Fruit fly (Drosophila melanogaster): ENCODE measurements around the gene CG7840.

Gene CG7840

dm6 chr2L:8289352-8290091 is 15.9 kb upstream of the CG7840 start (continued):
- peak; percentile 91 for TF ChIP-seq grn (GFP tag; optimal IDR thresholded peaks at IDR 0.05)
- no peak for TF ChIP-seq stc (GFP tag; IDR thresholded peaks at IDR 0.05)
- TF ChIP-seq CG18262 (tag; optimal IDR thresholded peaks at IDR 0.05), result peak; percentile 2
- no peak for TF ChIP-seq sr (GFP tag; IDR thresholded peaks at IDR 0.05)
- no peak for TF ChIP-seq CG8281 (tag; optimal IDR thresholded peaks at IDR 0.05)
- peak; percentile 8 for TF ChIP-seq Blimp-1 (GFP tag; optimal IDR thresholded peaks at IDR 0.05)
- TF ChIP-seq CG17829 (tag; optimal IDR thresholded peaks at IDR 0.05), result peak; percentile 12
- no peak for TF ChIP-seq kay (GFP tag; optimal IDR thresholded peaks at IDR 0.05)
- TF ChIP-seq CG4820 (GFP tag; optimal IDR thresholded peaks at IDR 0.05), result no peak
- no peak for TF ChIP-seq Asciz (GFP tag; optimal IDR thresholded peaks at IDR 0.05)
- TF ChIP-seq twi (tag; optimal IDR thresholded peaks at IDR 0.05), result peak; percentile 68
- no peak for TF ChIP-seq CG33213 (GFP tag; optimal IDR thresholded peaks at IDR 0.05)
- 0 out of 4 replicates have a peak, but pooled peaks have one; percentile 18 for TF ChIP-seq Dll (GFP tag; IDR thresholded peaks at IDR 0.05; ENCODE audit: partially characterized antibody)
- TF ChIP-seq jigr1 (GFP tag; IDR thresholded peaks at IDR 0.05), result no peak
- no peak for TF ChIP-seq Oaz (GFP tag; IDR thresholded peaks at IDR 0.05)
- TF ChIP-seq cg (GFP tag; optimal IDR thresholded peaks at IDR 0.05), result peak; percentile 43
- TF ChIP-seq CG9797 (GFP tag; optimal IDR thresholded peaks at IDR 0.05), result no peak
- TF ChIP-seq CG15601 (tag; optimal IDR thresholded peaks at IDR 0.05), result peak; percentile 9
- no peak for TF ChIP-seq Scr (GFP tag; IDR thresholded peaks at IDR 0.05; ENCODE audit: partially characterized antibody)
- no peak for TF ChIP-seq Mrtf (GFP tag; IDR thresholded peaks at IDR 0.05)
- peak; percentile 36 for TF ChIP-seq CG15479 (GFP tag; optimal IDR thresholded peaks at IDR 0.05)
- no peak for TF ChIP-seq Ets65A (GFP tag)
- TF ChIP-seq ci (GFP tag; IDR thresholded peaks at IDR 0.05), result 0 out of 3 replicates have a peak, but pooled peaks have one; percentile 37
- TF ChIP-seq ERR (GFP tag; optimal IDR thresholded peaks at IDR 0.05), result no peak
- 0 out of 3 replicates have a peak, but pooled peaks have one; percentile 4 for TF ChIP-seq otp (GFP tag; IDR thresholded peaks at IDR 0.05)
- TF ChIP-seq CG13775 (GFP tag; optimal IDR thresholded peaks at IDR 0.05), result no peak
- no peak for TF ChIP-seq cato (GFP tag; optimal IDR thresholded peaks at IDR 0.05; ENCODE audit: borderline replicate concordance)
- TF ChIP-seq Ssrp (tag; optimal IDR thresholded peaks at IDR 0.05), result no peak
- TF ChIP-seq fd64A (GFP tag; optimal IDR thresholded peaks at IDR 0.05), result peak; percentile 27
- TF ChIP-seq CG1603 (tag; optimal IDR thresholded peaks at IDR 0.05), result peak; percentile 14
- TF ChIP-seq CG33557 (GFP tag; optimal IDR thresholded peaks at IDR 0.05), result peak; percentile 73
- no peak for TF ChIP-seq CG14441 (GFP tag; IDR thresholded peaks at IDR 0.05)
- TF ChIP-seq CG9609 (GFP tag; optimal IDR thresholded peaks at IDR 0.05), result no peak
- TF ChIP-seq tll (GFP tag; optimal IDR thresholded peaks at IDR 0.05), result peak in 1 of 2 experiments; percentile 71
- no peak for TF ChIP-seq phol (tag; optimal IDR thresholded peaks at IDR 0.05)
- peak; percentile 59 for TF ChIP-seq ac (GFP tag; optimal IDR thresholded peaks at IDR 0.05)
- no peak for TF ChIP-seq E2f1 (GFP tag; IDR thresholded peaks at IDR 0.05)
- TF ChIP-seq mirr (GFP tag; optimal IDR thresholded peaks at IDR 0.05), result no peak
- TF ChIP-seq CG32532 (GFP tag; IDR thresholded peaks at IDR 0.05), result no peak
- 0 out of 2 replicates have a peak, but pooled peaks have one; percentile 17 for TF ChIP-seq chm (GFP tag; IDR thresholded peaks at IDR 0.05)
- peak; percentile 84 for TF ChIP-seq kni (GFP tag; optimal IDR thresholded peaks at IDR 0.05)
- no peak for TF ChIP-seq Sry-δ (GFP tag; optimal IDR thresholded peaks at IDR 0.05)
- no peak for TF ChIP-seq CG15514 (GFP tag; optimal IDR thresholded peaks at IDR 0.05)
- no peak for TF ChIP-seq ro (GFP tag; IDR thresholded peaks at IDR 0.05)
- TF ChIP-seq Hr78 (GFP tag; optimal IDR thresholded peaks at IDR 0.05), result peak in 1 of 2 experiments; percentile 57
- peak; percentile 56 for TF ChIP-seq pros (GFP tag; optimal IDR thresholded peaks at IDR 0.05)
- peak; percentile 67 for TF ChIP-seq Kr (GFP tag; optimal IDR thresholded peaks at IDR 0.05)
- TF ChIP-seq Deaf1 (tag; optimal IDR thresholded peaks at IDR 0.05), result no peak

Data from whole organism, embryonic.